Worm (Caenorhabditis elegans) whole organism, mixed stage, embryonic: ENCODE data around the gene lbp-7.

Experiments
- bed-3 ChIP-seq: fragments of 200-800 bp; sonication (Bioruptor generic); optimal IDR thresholded peaks from 3 replicates; lab custom pipeline; 2018; ENCODE audit warnings: mild to moderate bottlenecking, missing genetic modification characterization, moderate library complexity, missing compliant biosample characterization
- blmp-1 ChIP-seq: fragments of 150-350 bp; optimal IDR thresholded peaks from 2 replicates; lab custom pipeline; 2014; ENCODE audit warnings: missing biosample characterization, missing genetic modification characterization
- ceh-39 ChIP-seq: fragments of 150-350 bp; optimal IDR thresholded peaks from 2 replicates; lab custom pipeline; 2014; ENCODE audit warnings: missing biosample characterization, missing genetic modification characterization
- ceh-43 ChIP-seq: fragments of 200-800 bp; sonication (Bioruptor generic); optimal IDR thresholded peaks from 2 replicates; lab custom pipeline; 2018; ENCODE audit warnings: mild to moderate bottlenecking, missing genetic modification characterization, moderate library complexity, missing compliant biosample characterization
- ceh-83 ChIP-seq: fragments of 200-800 bp; sonication (Bioruptor generic); optimal IDR thresholded peaks from 2 replicates; lab custom pipeline; 2018; ENCODE audit warnings: mild to moderate bottlenecking, missing genetic modification characterization, missing compliant biosample characterization
- ces-1 ChIP-seq: fragments of 150-350 bp; optimal IDR thresholded peaks from 2 replicates; lab custom pipeline; 2014; ENCODE audit warnings: missing biosample characterization, missing genetic modification reagents, missing genetic modification characterization
- cnd-1 ChIP-seq: fragments of 200-800 bp; sonication (Bioruptor generic); optimal IDR thresholded peaks from 2 replicates; lab custom pipeline; 2018; ENCODE audit warnings: mild to moderate bottlenecking, missing genetic modification characterization, missing compliant biosample characterization
- drap-1 ChIP-seq: fragments of 200-800 bp; sonication (Bioruptor generic); optimal IDR thresholded peaks from 3 replicates; lab custom pipeline; 2018; ENCODE audit warnings: mild to moderate bottlenecking, missing genetic modification characterization, missing compliant biosample characterization
- elt-1 ChIP-seq: sonication (generic microtip); optimal IDR thresholded peaks from 2 replicates; lab custom pipeline; 2017; ENCODE audit warnings: missing genetic modification characterization, mild to moderate bottlenecking, missing compliant biosample characterization, antibody characterized with exemption, moderate library complexity, borderline replicate concordance; ENCODE audit not compliant: insufficient read depth
- elt-3 ChIP-seq: fragments of 150-350 bp; optimal IDR thresholded peaks from 2 replicates; lab custom pipeline; 2014; ENCODE audit warnings: missing biosample characterization, missing genetic modification characterization
- flh-1 ChIP-seq: fragments of 200-800 bp; sonication (Bioruptor generic); optimal IDR thresholded peaks from 2 replicates; lab custom pipeline; 2018; ENCODE audit warnings: mild to moderate bottlenecking, missing genetic modification characterization, moderate library complexity, missing compliant biosample characterization
- ham-2 ChIP-seq: fragments of 200-800 bp; sonication (Bioruptor generic); optimal IDR thresholded peaks from 2 replicates; lab custom pipeline; 2018; ENCODE audit warnings: mild to moderate bottlenecking, missing genetic modification characterization, missing compliant biosample characterization
- lsy-2 ChIP-seq: fragments of 150-350 bp; optimal IDR thresholded peaks from 2 replicates; lab custom pipeline; 2014; ENCODE audit warnings: missing biosample characterization, missing genetic modification characterization
- mab-5 ChIP-seq: fragments of 150-350 bp; optimal IDR thresholded peaks from 2 replicates; lab custom pipeline; 2014; ENCODE audit warnings: missing biosample characterization, missing genetic modification characterization
- mep-1 ChIP-seq: fragments of 150-350 bp; optimal IDR thresholded peaks from 2 replicates; lab custom pipeline; 2017; ENCODE audit warnings: missing biosample characterization, missing genetic modification reagents, missing genetic modification characterization, inconsistent platforms
- mls-2 ChIP-seq: sonication (generic microtip); optimal IDR thresholded peaks from 2 replicates; lab custom pipeline; 2016; ENCODE audit warnings: mild to moderate bottlenecking, missing genetic modification characterization, moderate library complexity, missing compliant biosample characterization
- nhr-12 ChIP-seq: fragments of 150-350 bp; optimal IDR thresholded peaks from 2 replicates; lab custom pipeline; 2014; ENCODE audit warnings: missing biosample characterization, missing genetic modification characterization
- nhr-2 ChIP-seq: fragments of 150-350 bp; optimal IDR thresholded peaks from 2 replicates; lab custom pipeline; 2014; ENCODE audit warnings: missing biosample characterization, missing genetic modification characterization
- nhr-237 ChIP-seq: fragments of 150-350 bp; optimal IDR thresholded peaks from 2 replicates; lab custom pipeline; 2014; ENCODE audit warnings: missing biosample characterization, missing genetic modification characterization
- nhr-28 ChIP-seq: fragments of 150-350 bp; optimal IDR thresholded peaks from 2 replicates; lab custom pipeline; 2014; ENCODE audit warnings: missing biosample characterization, missing genetic modification characterization
- nhr-76 ChIP-seq: sonication (generic microtip); optimal IDR thresholded peaks from 2 replicates; lab custom pipeline; 2017; ENCODE audit warnings: missing biosample characterization, missing genetic modification characterization
- sem-2 ChIP-seq: fragments of 200-800 bp; sonication (Bioruptor generic); optimal IDR thresholded peaks from 2 replicates; lab custom pipeline; 2018; ENCODE audit warnings: mild to moderate bottlenecking, missing genetic modification characterization, missing compliant biosample characterization
- sptf-1 ChIP-seq: sonication (generic microtip); optimal IDR thresholded peaks from 2 replicates; lab custom pipeline; 2017; ENCODE audit warnings: mild to moderate bottlenecking, missing genetic modification characterization, moderate library complexity, missing compliant biosample characterization
- tbx-8 ChIP-seq: fragments of 200-800 bp; sonication (Bioruptor generic); optimal IDR thresholded peaks from 2 replicates; lab custom pipeline; 2018; ENCODE audit warnings: mild to moderate bottlenecking, missing genetic modification characterization, moderate library complexity, missing compliant biosample characterization
- unc-120 ChIP-seq: sonication (generic microtip); optimal IDR thresholded peaks from 2 replicates; lab custom pipeline; 2017; ENCODE audit warnings: missing genetic modification characterization, missing compliant biosample characterization; ENCODE audit not compliant: poor library complexity, severe bottlenecking
- zip-8 ChIP-seq: fragments of 150-350 bp; optimal IDR thresholded peaks from 2 replicates; lab custom pipeline; 2014; ENCODE audit warnings: missing biosample characterization, missing genetic modification characterization
- ztf-11 ChIP-seq: fragments of 150-350 bp; optimal IDR thresholded peaks from 2 replicates; lab custom pipeline; 2014; ENCODE audit warnings: missing biosample characterization, missing genetic modification characterization

The lbp-7 gene

DNA sequence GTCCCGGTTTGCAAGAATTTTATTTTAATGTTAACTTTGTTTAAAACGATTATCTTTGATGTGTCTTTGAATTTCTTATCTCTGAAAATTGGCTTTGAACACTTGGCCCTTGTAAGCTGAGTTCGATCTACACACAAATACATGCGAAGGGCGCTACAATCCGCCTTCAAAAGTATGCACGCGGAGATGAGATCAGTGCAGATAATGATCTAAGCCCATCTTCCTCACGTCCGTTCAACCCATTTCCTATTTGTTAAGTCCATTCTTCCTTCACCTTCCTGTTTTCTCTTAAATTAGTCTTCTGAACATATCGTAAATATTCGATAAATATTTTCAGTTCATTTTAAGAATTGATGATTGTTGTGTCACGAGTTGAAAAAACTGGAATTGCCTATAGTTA is 13.0 kb upstream of the lbp-7 start, which contains the start of gene nhr-175:
nhr-175 (plus strand) TSS at position 339 of the 400 bp plus-strand sequence.
- TF ChIP-seq ham-2 (GFP tag; lab: Kevin White, UChicago), result peak; percentile 28
- TF ChIP-seq mep-1 (tag; lab: Kevin White, UChicago), result no peak
- no peak for TF ChIP-seq blmp-1 (tag; lab: Kevin White, UChicago)
- TF ChIP-seq flh-1 (GFP tag; lab: Kevin White, UChicago), result no peak
- TF ChIP-seq elt-1, result peak; percentile 91
- TF ChIP-seq nhr-237 (tag; lab: Kevin White, UChicago), result no peak

DNA sequence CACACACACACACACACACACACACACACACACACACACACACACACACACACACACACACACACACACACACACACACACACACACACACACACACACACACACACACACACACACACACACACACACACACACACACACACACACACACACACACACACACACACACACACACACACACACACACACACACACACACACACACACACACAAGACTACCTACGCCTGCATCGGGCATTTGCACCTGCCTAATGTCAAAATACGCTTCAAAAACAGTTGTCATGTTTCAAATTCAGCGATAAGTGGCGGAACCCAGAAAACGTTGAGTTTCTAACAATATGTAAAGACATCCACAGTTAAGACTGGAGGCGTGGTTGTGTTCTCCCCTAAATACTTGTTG is 10.5 kb upstream of the lbp-7 start:
- TF ChIP-seq ceh-83 (peak; percentile 31), sem-2 (GFP tag; lab: Kevin White, UChicago) (peak; percentile 46), tbx-8 (GFP tag; lab: Kevin White, UChicago) (peak; percentile 11), drap-1 (GFP tag; lab: Kevin White, UChicago) (peak; percentile 50), ceh-43 (peak; percentile 5), cnd-1 (tag; lab: Kevin White, UChicago) (peak; percentile 58)
- TF ChIP-seq, all 35 proteins: peak for 6; not testable (repeated sequence) for 29

ce11 chrV:13869551-13869950 is 9.8 kb upstream of the lbp-7 start:
- no peak for TF ChIP-seq bed-3 (GFP tag; lab: Kevin White, UChicago)

DNA sequence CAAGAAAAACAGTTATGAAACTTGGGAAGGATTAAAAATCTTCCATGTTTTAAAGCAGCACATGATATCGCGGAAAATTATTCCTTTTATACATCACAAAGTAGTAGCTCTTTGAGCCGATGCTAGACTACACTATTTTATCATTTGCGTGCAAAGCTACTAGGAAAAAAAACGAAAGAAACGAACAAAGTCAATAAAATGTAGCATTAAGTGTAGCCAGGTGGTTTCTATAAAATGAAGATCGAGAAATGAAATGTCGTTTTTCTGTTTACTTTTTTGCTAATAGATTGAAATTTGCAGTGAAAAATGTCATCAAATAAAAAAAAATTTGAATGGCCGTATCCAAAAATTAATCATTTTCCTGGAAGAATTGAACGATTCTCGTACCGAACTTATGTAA is 6.5 kb upstream of the lbp-7 start, which contains the start of gene cpt-5:
cpt-5 (plus strand) TSS at position 301 of the 400 bp plus-strand sequence.
- TF ChIP-seq nhr-237 (tag; lab: Kevin White, UChicago), result no peak
- no peak for TF ChIP-seq zip-8 (tag; lab: Kevin White, UChicago)
- no peak for TF ChIP-seq sptf-1 (tag; lab: Kevin White, UChicago)
- TF ChIP-seq tbx-8 (GFP tag; lab: Kevin White, UChicago), result no peak
- no peak for TF ChIP-seq elt-3 (tag; lab: Kevin White, UChicago)
- no peak for TF ChIP-seq mab-5
- TF ChIP-seq ztf-11, result no peak
- no peak for TF ChIP-seq nhr-12 (tag; lab: Kevin White, UChicago)
- TF ChIP-seq mep-1 (tag; lab: Kevin White, UChicago), result no peak
- no peak for TF ChIP-seq flh-1 (GFP tag; lab: Kevin White, UChicago)
- no peak for TF ChIP-seq ceh-39
- TF ChIP-seq unc-120 (tag; lab: Kevin White, UChicago), result no peak
- TF ChIP-seq drap-1 (GFP tag; lab: Kevin White, UChicago), result no peak
- no peak for TF ChIP-seq ces-1 (GFP tag; lab: Kevin White, UChicago)

DNA sequence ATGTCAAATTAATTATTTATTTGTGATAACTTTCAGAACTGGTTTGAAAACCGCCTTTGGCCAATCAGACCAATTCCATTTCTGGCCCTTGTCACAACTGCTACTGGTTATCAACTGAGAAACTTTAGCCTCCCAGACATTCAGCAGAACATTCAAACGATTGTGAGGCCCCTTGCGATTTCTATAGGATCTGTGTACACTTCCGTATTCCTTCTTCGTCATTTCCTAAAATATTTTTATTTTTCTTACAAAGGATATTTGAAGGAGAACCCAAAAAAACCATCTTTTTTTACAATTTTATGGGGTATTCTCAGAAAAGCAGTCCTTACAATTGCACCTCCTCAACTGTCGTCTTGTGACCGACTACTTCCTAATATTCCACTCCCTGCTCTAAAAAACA is 6.0 kb upstream of the lbp-7 start:
- TF ChIP-seq nhr-2 (tag; lab: Kevin White, UChicago) (no peak), elt-3 (tag; lab: Kevin White, UChicago) (no peak), ceh-43 (no peak)

ce11 chrV:13876529-13876928 is 2.8 kb upstream of the lbp-7 start, which contains the start of gene T22G5.1:
T22G5.1 (plus strand) TSS chrV:13876829.
- TF ChIP-seq nhr-237 (tag; lab: Kevin White, UChicago) (no peak), mab-5 (no peak), mls-2 (no peak), nhr-2 (tag; lab: Kevin White, UChicago) (no peak), zip-8 (tag; lab: Kevin White, UChicago) (no peak), nhr-28 (no peak), sem-2 (GFP tag; lab: Kevin White, UChicago) (no peak), lsy-2 (no peak), tbx-8 (GFP tag; lab: Kevin White, UChicago) (no peak), nhr-76 (tag; lab: Kevin White, UChicago) (no peak), ceh-43 (no peak), drap-1 (GFP tag; lab: Kevin White, UChicago) (no peak), ham-2 (GFP tag; lab: Kevin White, UChicago) (no peak), bed-3 (GFP tag; lab: Kevin White, UChicago) (no peak), ztf-11 (no peak), nhr-12 (tag; lab: Kevin White, UChicago) (no peak), ceh-39 (no peak), elt-3 (tag; lab: Kevin White, UChicago) (no peak), ceh-83 (no peak), mep-1 (tag; lab: Kevin White, UChicago) (no peak)
